Fruit fly (Drosophila melanogaster) whole organism, embryonic: Measurements from ENCODE around the gene Pc.
A peak's percentile ranks its signal among the peaks of the same experiment; 100 is the strongest.

Source experiments
- ATbp ChIP-seq: fragments of 200-800 bp; sonication (Bioruptor generic); optimal IDR thresholded peaks from 2 replicates; lab custom pipeline; 2017; ENCODE audit warnings: missing biosample characterization, mild to moderate bottlenecking, missing genetic modification characterization, missing genetic modification reagents
- Bdp1 ChIP-seq: fragments of 200-800 bp; sonication (Bioruptor generic); optimal IDR thresholded peaks from 3 replicates; lab custom pipeline; 2016; ENCODE audit warnings: missing biosample characterization, missing genetic modification characterization
- CG11723 ChIP-seq: fragments of 200-800 bp; sonication (Bioruptor generic); optimal IDR thresholded peaks from 2 replicates; lab custom pipeline; 2017; ENCODE audit warnings: missing biosample characterization, mild to moderate bottlenecking, missing genetic modification characterization
- CG12744 ChIP-seq: fragments of 200-800 bp; sonication (Bioruptor generic); optimal IDR thresholded peaks from 2 replicates; lab custom pipeline; 2016; ENCODE audit warnings: missing biosample characterization, missing genetic modification characterization
- CG14014 ChIP-seq: fragments of 200-800 bp; sonication (Bioruptor generic); IDR thresholded peaks from 2 replicates; pipeline ENCODE4 v1.3.6; 2022; ENCODE audit warnings: missing biosample characterization, missing genetic modification characterization
- CG15073 ChIP-seq: fragments of 200-800 bp; sonication (Bioruptor generic); optimal IDR thresholded peaks from 2 replicates; lab custom pipeline; 2016; ENCODE audit warnings: missing biosample characterization, missing genetic modification characterization
- CG15601 ChIP-seq: fragments of 200-800 bp; sonication (Bioruptor generic); optimal IDR thresholded peaks from 3 replicates; lab custom pipeline; 2019; ENCODE audit warnings: missing biosample characterization, mild to moderate bottlenecking, missing genetic modification characterization, moderate library complexity
- CG17361 ChIP-seq: fragments of 200-800 bp; sonication (Bioruptor generic); IDR thresholded peaks from 3 replicates; pipeline ENCODE4 v1.3.6; 2022; ENCODE audit warnings: missing biosample characterization, missing genetic modification characterization
- CG1832 ChIP-seq: fragments of 200-800 bp; sonication (Bioruptor generic); optimal IDR thresholded peaks from 2 replicates; lab custom pipeline; 2017; ENCODE audit warnings: missing biosample characterization, mild to moderate bottlenecking, missing genetic modification characterization, inconsistent platforms
- CG2199 ChIP-seq: fragments of 200-800 bp; sonication (Bioruptor generic); IDR thresholded peaks from 3 replicates; pipeline ENCODE4 v1.3.6; 2022; ENCODE audit warnings: missing biosample characterization, missing genetic modification characterization
- CG33213 ChIP-seq: fragments of 200-800 bp; sonication (Bioruptor generic); optimal IDR thresholded peaks from 3 replicates; lab custom pipeline; 2016; ENCODE audit warnings: missing biosample characterization, missing genetic modification characterization
- CG3726 ChIP-seq: fragments of 200-800 bp; sonication (Bioruptor generic); IDR thresholded peaks from 3 replicates; pipeline ENCODE4, ENCODE4 v1.3.6; 2022; ENCODE audit warnings: missing biosample characterization, missing genetic modification characterization
- CG4404 ChIP-seq: fragments of 200-800 bp; sonication (Bioruptor generic); IDR thresholded peaks from 2 replicates; pipeline ENCODE4 v1.3.6; 2022; ENCODE audit warnings: missing biosample characterization, missing genetic modification characterization
- CG5953 ChIP-seq: fragments of 200-800 bp; sonication (Bioruptor generic); IDR thresholded peaks from 2 replicates; pipeline ENCODE4 v1.3.6; 2022; ENCODE audit warnings: missing biosample characterization, missing genetic modification characterization
- CG6683 ChIP-seq: fragments of 200-800 bp; sonication (Bioruptor generic); optimal IDR thresholded peaks from 2 replicates; lab custom pipeline; 2017; ENCODE audit warnings: missing biosample characterization, mild to moderate bottlenecking, missing genetic modification characterization, missing genetic modification reagents
- CG7987 ChIP-seq: fragments of 200-800 bp; sonication (Bioruptor generic); optimal IDR thresholded peaks from 2 replicates; lab custom pipeline; 2018; ENCODE audit warnings: missing biosample characterization, mild to moderate bottlenecking, missing genetic modification characterization, moderate library complexity
- CG8765 ChIP-seq: fragments of 200-800 bp; sonication (Bioruptor generic); IDR thresholded peaks from 2 replicates; pipeline ENCODE4 v1.3.6; 2022; ENCODE audit warnings: missing biosample characterization, missing genetic modification characterization
- CG9727 ChIP-seq: fragments of 200-800 bp; sonication (Bioruptor generic); optimal IDR thresholded peaks from 3 replicates; lab custom pipeline; 2017; ENCODE audit warnings: missing biosample characterization, mild to moderate bottlenecking, missing genetic modification characterization
- D19A ChIP-seq: fragments of 200-800 bp; optimal IDR thresholded peaks from 3 replicates; lab custom pipeline; 2019; ENCODE audit warnings: missing biosample characterization, mild to moderate bottlenecking, missing genetic modification characterization, moderate library complexity
- Dad ChIP-seq: fragments of 200-800 bp; sonication (Bioruptor generic); optimal IDR thresholded peaks from 3 replicates; lab custom pipeline; 2016; ENCODE audit warnings: missing biosample characterization, missing genetic modification characterization
- Dbx ChIP-seq: fragments of 200-800 bp; sonication (Bioruptor generic); IDR thresholded peaks from 3 replicates; pipeline ENCODE4 v1.3.6; 2022; ENCODE audit warnings: missing biosample characterization, missing genetic modification characterization
- Dp ChIP-seq: fragments of 200-800 bp; sonication (Bioruptor generic); optimal IDR thresholded peaks from 2 replicates; lab custom pipeline; 2018; ENCODE audit warnings: missing biosample characterization, mild to moderate bottlenecking, missing genetic modification characterization, moderate library complexity
- Eip74EF ChIP-seq, 2 experiments: fragments of 200-800 bp in 1 of 2; fragments of >200 bp in 1 of 2; sonication (Bioruptor generic) in 1 of 2; optimal IDR thresholded peaks; 2 replicates each; lab custom pipeline; 2017 to 2019; ENCODE audit warnings: missing biosample characterization in 2 of 2, missing genetic modification characterization in 2 of 2, mild to moderate bottlenecking in 1 of 2, moderate library complexity in 1 of 2
- Fer1 ChIP-seq: fragments of 200-800 bp; sonication (Bioruptor generic); optimal IDR thresholded peaks from 2 replicates; lab custom pipeline; 2017; ENCODE audit warnings: missing biosample characterization, mild to moderate bottlenecking, missing genetic modification characterization
- Gsc ChIP-seq: fragments of 200-800 bp; sonication (Bioruptor generic); IDR thresholded peaks from 2 replicates; pipeline ENCODE4 v1.3.6; 2022; ENCODE audit warnings: missing biosample characterization, missing genetic modification characterization
- H15 ChIP-seq: fragments of 200-800 bp; sonication (Bioruptor generic); IDR thresholded peaks from 3 replicates; pipeline ENCODE4 v1.3.6; 2022; ENCODE audit warnings: missing biosample characterization, missing genetic modification characterization
- H2.0 ChIP-seq: fragments of 200-800 bp; sonication (Bioruptor generic); IDR thresholded peaks from 2 replicates; pipeline ENCODE4 v1.3.6; 2022; ENCODE audit warnings: missing biosample characterization, missing genetic modification characterization
- Hmr ChIP-seq: fragments of 200-800 bp; sonication (Bioruptor generic); optimal IDR thresholded peaks from 3 replicates; lab custom pipeline; 2017; ENCODE audit warnings: mild to moderate bottlenecking, missing biosample characterization, missing genetic modification reagents, missing genetic modification characterization
- Sox100B ChIP-seq: fragments of 200-800 bp; sonication (Bioruptor generic); optimal IDR thresholded peaks from 3 replicates; lab custom pipeline; 2018; ENCODE audit warnings: missing biosample characterization, mild to moderate bottlenecking, missing genetic modification characterization
- Tbp ChIP-seq: fragments of >200 bp; optimal IDR thresholded peaks from 2 replicates; lab custom pipeline; 2018; ENCODE audit warnings: missing biosample characterization, missing genetic modification characterization
- Vsx1 ChIP-seq: fragments of 200-800 bp; sonication (Bioruptor generic); optimal IDR thresholded peaks from 2 replicates; lab custom pipeline; 2017; ENCODE audit warnings: missing biosample characterization, mild to moderate bottlenecking, missing genetic modification characterization, missing genetic modification reagents
- ara ChIP-seq: fragments of 200-800 bp; sonication (Bioruptor generic); IDR thresholded peaks from 2 replicates; pipeline ENCODE4 v1.3.6; 2022; ENCODE audit warnings: missing biosample characterization, missing genetic modification characterization
- bowl ChIP-seq: fragments of 200-800 bp; sonication (Bioruptor generic); IDR thresholded peaks from 2 replicates; pipeline ENCODE4 v1.3.6; 2022; ENCODE audit warnings: missing biosample characterization, missing genetic modification characterization
- bsh ChIP-seq, 2 experiments: fragments of 200-800 bp; sonication (Bioruptor generic); optimal IDR thresholded peaks; 2 replicates each; lab custom pipeline; 2017 to 2018; ENCODE audit warnings: mild to moderate bottlenecking in 2 of 2, missing biosample characterization in 2 of 2, missing genetic modification characterization in 2 of 2, moderate library complexity in 1 of 2
- crp ChIP-seq, 2 experiments: fragments of 200-800 bp; sonication (Bioruptor generic); optimal IDR thresholded peaks; 2 replicates in 1 of 2; 3 replicates in 1 of 2; lab custom pipeline; 2017; ENCODE audit warnings: missing biosample characterization in 2 of 2, missing genetic modification characterization in 2 of 2, mild to moderate bottlenecking in 1 of 2, moderate library complexity in 1 of 2
- disco-r ChIP-seq: fragments of 200-800 bp; sonication (Bioruptor generic); optimal IDR thresholded peaks from 2 replicates; lab custom pipeline; 2016; ENCODE audit warnings: missing biosample characterization, missing genetic modification characterization
- dmrt11E ChIP-seq: fragments of 200-800 bp; sonication (Bioruptor generic); optimal IDR thresholded peaks from 3 replicates; lab custom pipeline; 2018; ENCODE audit warnings: missing biosample characterization, mild to moderate bottlenecking, missing genetic modification characterization, moderate library complexity
- fd102C ChIP-seq: fragments of 200-800 bp; sonication (Bioruptor generic); optimal IDR thresholded peaks from 2 replicates; lab custom pipeline; 2018; ENCODE audit warnings: missing biosample characterization, mild to moderate bottlenecking, missing genetic modification characterization, moderate library complexity
- fd3F ChIP-seq: fragments of 200-800 bp; sonication (Bioruptor generic); optimal IDR thresholded peaks from 2 replicates; lab custom pipeline; 2018; ENCODE audit warnings: missing biosample characterization, mild to moderate bottlenecking, missing genetic modification characterization, moderate library complexity
- gsb-n ChIP-seq: fragments of 200-800 bp; sonication (Bioruptor generic); optimal IDR thresholded peaks from 3 replicates; lab custom pipeline; 2018; ENCODE audit warnings: missing biosample characterization, mild to moderate bottlenecking, missing genetic modification characterization
- hb ChIP-seq: fragments of 200-800 bp; sonication (Bioruptor generic); IDR thresholded peaks from 3 replicates; pipeline ENCODE4 v1.3.6; 2022; ENCODE audit warnings: missing biosample characterization, missing genetic modification characterization; ENCODE audit not compliant: partially characterized antibody
- klu ChIP-seq: fragments of 200-800 bp; sonication (Bioruptor generic); IDR thresholded peaks from 2 replicates; pipeline ENCODE4 v1.3.6; 2022; ENCODE audit warnings: missing biosample characterization, missing genetic modification characterization
- lola ChIP-seq, 3 experiments: fragments of >200 bp in 2 of 3; fragments of 200-800 bp in 1 of 3; sonication (Bioruptor generic) in 1 of 3; optimal IDR thresholded peaks; 2 replicates each; lab custom pipeline; 2017 to 2019; ENCODE audit warnings: missing biosample characterization in 3 of 3, missing genetic modification characterization in 3 of 3, mild to moderate bottlenecking in 1 of 3, moderate library complexity in 1 of 3
- mam ChIP-seq: fragments of 200-800 bp; sonication (Bioruptor generic); optimal IDR thresholded peaks from 3 replicates; lab custom pipeline; 2016; ENCODE audit warnings: missing biosample characterization, missing genetic modification characterization
- slp2 ChIP-seq: fragments of 200-800 bp; sonication (Bioruptor generic); optimal IDR thresholded peaks from 2 replicates; lab custom pipeline; 2016; ENCODE audit warnings: missing biosample characterization, missing genetic modification characterization
- tio ChIP-seq: fragments of 200-800 bp; sonication (Bioruptor generic); optimal IDR thresholded peaks from 2 replicates; lab custom pipeline; 2017; ENCODE audit warnings: missing biosample characterization, missing genetic modification characterization, inconsistent platforms
- wor ChIP-seq: fragments of 200-800 bp; sonication (Bioruptor generic); IDR thresholded peaks from 2 replicates; pipeline ENCODE4 v1.3.6; 2022; ENCODE audit warnings: missing biosample characterization, missing genetic modification characterization
- z ChIP-seq: fragments of 200-800 bp; sonication (Bioruptor generic); IDR thresholded peaks from 3 replicates; pipeline ENCODE4 v1.3.6; 2022; ENCODE audit warnings: missing biosample characterization, missing genetic modification characterization
- zen2 ChIP-seq: fragments of 200-800 bp; sonication (Bioruptor generic); IDR thresholded peaks from 3 replicates; pipeline ENCODE4 v1.3.6; 2022; ENCODE audit warnings: missing biosample characterization, missing genetic modification characterization; ENCODE audit not compliant: partially characterized antibody
- zfh2 ChIP-seq: fragments of 200-800 bp; sonication (Bioruptor generic); optimal IDR thresholded peaks from 2 replicates; lab custom pipeline; 2016; ENCODE audit warnings: missing biosample characterization, missing genetic modification characterization

Gene Pc

DNA sequence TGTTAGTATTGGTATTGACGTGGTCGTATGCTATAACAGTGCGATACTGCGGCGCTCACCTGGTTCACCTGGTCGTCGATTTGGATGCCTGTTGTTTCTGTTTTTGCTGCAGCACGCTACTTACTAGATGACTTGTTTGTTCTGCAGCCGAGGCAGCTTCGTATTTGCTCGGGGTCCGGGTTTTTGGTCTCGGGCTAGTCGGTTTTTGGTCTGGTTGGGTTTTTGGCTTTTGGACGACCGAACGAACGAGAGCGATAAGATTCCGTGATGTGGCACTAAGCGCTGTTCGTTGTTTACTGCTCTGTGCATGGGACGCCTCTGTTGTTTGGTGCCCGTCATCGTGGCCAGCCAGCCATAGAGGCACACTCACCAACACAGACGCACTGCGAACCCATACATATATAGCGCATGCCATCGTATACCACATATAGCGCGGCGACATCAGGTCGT, 31.2 kb upstream of the Pc start, which contains the start of gene ebd2 (continued):
- no peak for TF ChIP-seq gsb-n (tag; lab: Kevin White, UChicago)
- TF ChIP-seq bowl (GFP tag; lab: Robert Waterston, UW): no peak; the same call in 1 of the 2 replicates
- no peak for TF ChIP-seq Tbp (GFP tag; lab: Kevin White, UChicago)
- TF ChIP-seq CG4404 (GFP tag; lab: Robert Waterston, UW): no peak
- no peak for TF ChIP-seq lola (GFP tag; optimal IDR thresholded peaks at IDR 0.05; lab: Kevin White, UChicago)
- no peak for TF ChIP-seq Dp (GFP tag; lab: Kevin White, UChicago)
- no peak for TF ChIP-seq z (GFP tag; lab: Robert Waterston, UW)
- TF ChIP-seq CG33213: no peak
- no peak for TF ChIP-seq mam (GFP tag; lab: Kevin White, UChicago)
- no peak for TF ChIP-seq CG1832 (GFP tag; lab: Kevin White, UChicago)
- no peak for TF ChIP-seq slp2 (GFP tag; lab: Kevin White, UChicago)
- no peak for TF ChIP-seq dmrt11E
- TF ChIP-seq CG8765 (GFP tag; lab: Robert Waterston, UW): no peak
- no peak for TF ChIP-seq Bdp1
- TF ChIP-seq CG2199 (GFP tag; lab: Robert Waterston, UW): no peak
- TF ChIP-seq CG9727 (GFP tag; lab: Kevin White, UChicago): peak; percentile 8
- TF ChIP-seq CG14014 (GFP tag; lab: Robert Waterston, UW): peak; percentile 30; the same call in 1 of the 2 replicates
- TF ChIP-seq CG6683 (GFP tag; lab: Kevin White, UChicago): no peak
- no peak for TF ChIP-seq zfh2 (GFP tag; lab: Kevin White, UChicago)
- no peak for TF ChIP-seq Vsx1
- no peak for TF ChIP-seq hb (GFP tag; lab: Robert Waterston, UW)
- no peak for TF ChIP-seq Eip74EF (GFP tag; optimal IDR thresholded peaks at IDR 0.05; lab: Kevin White, UChicago)
- TF ChIP-seq klu: no peak
- peak; percentile 49; the same call in 1 of the 3 replicates for TF ChIP-seq Dbx (GFP tag; lab: Robert Waterston, UW)
- TF ChIP-seq H15 (GFP tag; lab: Robert Waterston, UW): no peak
- TF ChIP-seq Gsc (GFP tag; lab: Robert Waterston, UW): no peak
- TF ChIP-seq H2.0 (GFP tag; lab: Robert Waterston, UW): no peak
- no peak for TF ChIP-seq CG7987
- TF ChIP-seq disco-r (GFP tag; lab: Kevin White, UChicago): no peak
- TF ChIP-seq crp (GFP tag; optimal IDR thresholded peaks at IDR 0.05; lab: Kevin White, UChicago): no peak
- TF ChIP-seq CG15073: peak; percentile 53
- TF ChIP-seq bsh (GFP tag; optimal IDR thresholded peaks at IDR 0.05; lab: Kevin White, UChicago): no peak
- peak; percentile 27 for TF ChIP-seq Dad (GFP tag; lab: Kevin White, UChicago)
- no peak for TF ChIP-seq fd3F (GFP tag; lab: Kevin White, UChicago)
- no peak for TF ChIP-seq Sox100B (GFP tag; lab: Kevin White, UChicago)
- TF ChIP-seq CG3726: no peak
- TF ChIP-seq tio (GFP tag; lab: Kevin White, UChicago): no peak
- no peak for TF ChIP-seq ara (GFP tag; lab: Robert Waterston, UW)
- peak; percentile 1 for TF ChIP-seq ATbp (GFP tag; lab: Kevin White, UChicago)
- TF ChIP-seq CG15601: no peak
- TF ChIP-seq CG5953: no peak
- peak; percentile 53 for TF ChIP-seq Hmr (GFP tag; lab: Kevin White, UChicago)
- no peak for TF ChIP-seq Fer1
- TF ChIP-seq CG11723 (GFP tag; lab: Kevin White, UChicago): peak; percentile 1
- TF ChIP-seq wor: no peak
- TF ChIP-seq CG17361: no peak
- TF ChIP-seq CG12744: no peak
- no peak for TF ChIP-seq zen2 (GFP tag; lab: Robert Waterston, UW)
- TF ChIP-seq D19A (tag; lab: Kevin White, UChicago): no peak
- TF ChIP-seq fd102C: no peak
